Worm (Caenorhabditis elegans) whole organism, young adult: ENCODE data around the gene mrp-2.

Experiments
- B0019.2 ChIP-seq: fragments of 200-800 bp; sonication (Bioruptor generic); conservative IDR thresholded peaks from 2 replicates; pipeline ENCODE4 v1.3.6; 2022; ENCODE audit warnings: missing genetic modification reagents, missing genetic modification characterization, missing compliant biosample characterization
- C06A6.2 ChIP-seq: fragments of 200-800 bp; sonication (Bioruptor generic); conservative IDR thresholded peaks from 2 replicates; pipeline ENCODE4 v1.3.6; 2022; ENCODE audit warnings: missing genetic modification characterization, missing compliant biosample characterization
- F55B11.4 ChIP-seq: sonication (generic microtip); optimal IDR thresholded peaks from 2 replicates; lab custom pipeline; 2016; ENCODE audit warnings: missing compliant biosample characterization, missing genetic modification characterization, borderline replicate concordance; ENCODE audit not compliant: insufficient read depth
- F57A8.1 ChIP-seq: fragments of 200-800 bp; sonication (Bioruptor generic); optimal IDR thresholded peaks from 2 replicates; lab custom pipeline; 2018; ENCODE audit warnings: mild to moderate bottlenecking, missing genetic modification characterization, moderate library complexity, missing compliant biosample characterization
- T07F8.4 ChIP-seq: sonication (generic microtip); optimal IDR thresholded peaks from 2 replicates; lab custom pipeline; 2016; ENCODE audit warnings: mild to moderate bottlenecking, missing genetic modification characterization, moderate library complexity, missing compliant biosample characterization
- Y53F4B.3 ChIP-seq: fragments of 200-800 bp; sonication (Bioruptor generic); IDR thresholded peaks from 2 replicates; pipeline ENCODE4 v1.3.6; 2022; ENCODE audit warnings: missing genetic modification reagents, missing genetic modification characterization, missing compliant biosample characterization
- Y79H2A.3 ChIP-seq: fragments of 200-800 bp; sonication (Bioruptor generic); conservative IDR thresholded peaks from 2 replicates; pipeline ENCODE4 v1.3.6; 2022; ENCODE audit warnings: missing genetic modification reagents, missing genetic modification characterization, missing compliant biosample characterization
- Y95B8A.8 ChIP-seq: fragments of 200-800 bp; sonication (Bioruptor generic); IDR thresholded peaks from 2 replicates; pipeline ENCODE4 v1.3.6; 2022; ENCODE audit warnings: missing genetic modification reagents, missing genetic modification characterization, missing compliant biosample characterization
- ZK185.1 ChIP-seq: sonication (generic microtip); optimal IDR thresholded peaks from 2 replicates; lab custom pipeline; 2016; ENCODE audit warnings: mild to moderate bottlenecking, missing genetic modification characterization, missing compliant biosample characterization; ENCODE audit not compliant: poor library complexity, severe bottlenecking
- atf-7 ChIP-seq: sonication (generic microtip); optimal IDR thresholded peaks from 2 replicates; lab custom pipeline; 2017; ENCODE audit warnings: mild to moderate bottlenecking, missing genetic modification characterization, missing compliant biosample characterization
- cebp-1 ChIP-seq, 2 experiments: fragments of 200-800 bp in 1 of 2; sonication (Bioruptor generic) in 1 of 2; sonication (generic microtip) in 1 of 2; IDR thresholded peaks in 1 of 2; optimal IDR thresholded peaks in 1 of 2; 2 replicates each; pipeline versions ENCODE4 v1.3.6 to Lab custom; 2017 to 2022; ENCODE audit warnings: missing compliant biosample characterization in 2 of 2, missing genetic modification characterization in 2 of 2, mild to moderate bottlenecking in 1 of 2, missing genetic modification reagents in 1 of 2, moderate library complexity in 1 of 2
- ceh-100 ChIP-seq: fragments of 200-800 bp; sonication (Bioruptor generic); IDR thresholded peaks from 2 replicates; pipeline ENCODE4 v1.3.6; 2022; ENCODE audit warnings: missing genetic modification reagents, missing genetic modification characterization, missing compliant biosample characterization
- ceh-58 ChIP-seq: fragments of 200-800 bp; sonication (Bioruptor generic); IDR thresholded peaks from 2 replicates; pipeline ENCODE4 v1.3.6; 2022; ENCODE audit warnings: missing genetic modification characterization, missing compliant biosample characterization
- dpl-1 ChIP-seq: fragments of 150-350 bp; optimal IDR thresholded peaks from 2 replicates; lab custom pipeline; 2014; ENCODE audit warnings: missing biosample characterization, missing genetic modification reagents, missing genetic modification characterization
- efl-1 ChIP-seq: fragments of 150-350 bp; optimal IDR thresholded peaks from 2 replicates; lab custom pipeline; 2014; ENCODE audit warnings: missing biosample characterization, missing genetic modification reagents, missing genetic modification characterization
- egl-44 ChIP-seq: fragments of 200-800 bp; sonication (Bioruptor generic); IDR thresholded peaks from 2 replicates; pipeline ENCODE4 v1.3.6; 2022; ENCODE audit warnings: missing genetic modification reagents, missing genetic modification characterization, missing compliant biosample characterization
- egrh-3 ChIP-seq: fragments of 200-800 bp; sonication (Bioruptor generic); IDR thresholded peaks from 2 replicates; pipeline ENCODE4 v1.3.6; 2022; ENCODE audit warnings: missing genetic modification reagents, missing genetic modification characterization, missing compliant biosample characterization
- hlh-12 ChIP-seq: sonication (generic microtip); optimal IDR thresholded peaks from 2 replicates; lab custom pipeline; 2016; ENCODE audit warnings: missing genetic modification characterization, missing compliant biosample characterization
- hrde-1 ChIP-seq: sonication (generic microtip); optimal IDR thresholded peaks from 2 replicates; lab custom pipeline; 2016; ENCODE audit warnings: missing genetic modification characterization, mild to moderate bottlenecking, missing compliant biosample characterization, moderate library complexity, missing genotype, missing genetic modification reagents, borderline replicate concordance
- let-607 ChIP-seq, 2 experiments: fragments of 200-800 bp in 1 of 2; sonication (Bioruptor generic) in 1 of 2; sonication (generic microtip) in 1 of 2; optimal IDR thresholded peaks; 2 replicates each; lab custom pipeline; 2016 to 2018; ENCODE audit warnings: mild to moderate bottlenecking in 2 of 2, missing compliant biosample characterization in 2 of 2, missing genetic modification characterization in 2 of 2, moderate library complexity in 2 of 2, missing genotype in 1 of 2
- lir-1 ChIP-seq: fragments of 200-800 bp; sonication (Bioruptor generic); conservative IDR thresholded peaks from 2 replicates; pipeline ENCODE4 v1.3.6; 2022; ENCODE audit warnings: missing genetic modification reagents, missing genetic modification characterization, missing compliant biosample characterization
- lsl-1 ChIP-seq: fragments of 200-800 bp; sonication (Bioruptor generic); optimal IDR thresholded peaks from 2 replicates; lab custom pipeline; 2018; ENCODE audit warnings: mild to moderate bottlenecking, missing genetic modification characterization, moderate library complexity, missing compliant biosample characterization
- lsy-27 ChIP-seq: sonication (generic microtip); optimal IDR thresholded peaks from 2 replicates; lab custom pipeline; 2017; ENCODE audit warnings: missing genetic modification characterization, mild to moderate bottlenecking, missing compliant biosample characterization, antibody characterized with exemption, missing genotype, borderline replicate concordance; ENCODE audit not compliant: insufficient read depth
- madf-3 ChIP-seq: fragments of 200-800 bp; sonication (Bioruptor generic); IDR thresholded peaks from 2 replicates; pipeline ENCODE4 v1.3.6; 2022; ENCODE audit warnings: missing genetic modification reagents, missing genetic modification characterization, missing compliant biosample characterization
- madf-6 ChIP-seq: fragments of 200-800 bp; sonication (Bioruptor generic); IDR thresholded peaks from 2 replicates; pipeline ENCODE4 v1.3.6; 2022; ENCODE audit warnings: missing genetic modification reagents, missing genetic modification characterization, missing compliant biosample characterization
- mel-28 ChIP-seq: sonication (generic microtip); optimal IDR thresholded peaks from 2 replicates; lab custom pipeline; 2016; ENCODE audit warnings: borderline replicate concordance, mild to moderate bottlenecking, missing genetic modification characterization, missing compliant biosample characterization
- mxl-1 ChIP-seq: sonication (generic microtip); optimal IDR thresholded peaks from 2 replicates; lab custom pipeline; 2016; ENCODE audit warnings: missing genetic modification characterization, missing compliant biosample characterization
- nfya-1 ChIP-seq: sonication (generic microtip); optimal IDR thresholded peaks from 2 replicates; lab custom pipeline; 2017; ENCODE audit warnings: antibody characterized with exemption, missing compliant biosample characterization, missing genetic modification characterization, borderline replicate concordance; ENCODE audit not compliant: insufficient read depth
- nfya-2 ChIP-seq: fragments of 200-800 bp; sonication (Bioruptor generic); IDR thresholded peaks from 2 replicates; pipeline ENCODE4 v1.3.6; 2022; ENCODE audit warnings: missing genetic modification reagents, missing genetic modification characterization, missing compliant biosample characterization
- nfyb-1 ChIP-seq: fragments of 200-800 bp; sonication (Bioruptor generic); IDR thresholded peaks from 2 replicates; pipeline ENCODE4 v1.3.6; 2022; ENCODE audit warnings: missing genetic modification reagents, missing genetic modification characterization, missing compliant biosample characterization
- nhr-120 ChIP-seq: fragments of 200-800 bp; sonication (Bioruptor generic); IDR thresholded peaks from 2 replicates; pipeline ENCODE4 v1.3.6; 2022; ENCODE audit warnings: missing genetic modification characterization, missing compliant biosample characterization
- nhr-80 ChIP-seq: sonication (generic microtip); optimal IDR thresholded peaks from 2 replicates; lab custom pipeline; 2016; ENCODE audit warnings: missing genetic modification characterization, missing compliant biosample characterization
- pha-4 ChIP-seq: fragments of 150-350 bp; sonication (generic microtip); optimal IDR thresholded peaks from 2 replicates; lab custom pipeline; 2014; ENCODE audit warnings: missing biosample characterization, missing genetic modification reagents, missing genetic modification characterization
- rcor-1 ChIP-seq: fragments of 200-800 bp; sonication (Bioruptor generic); IDR thresholded peaks from 2 replicates; pipeline ENCODE4 v1.3.6; 2022; ENCODE audit warnings: missing genetic modification reagents, missing genetic modification characterization, missing compliant biosample characterization
- sea-2 ChIP-seq: fragments of 200-800 bp; sonication (Bioruptor generic); IDR thresholded peaks from 2 replicates; pipeline ENCODE4 v1.3.6; 2022; ENCODE audit warnings: missing genetic modification characterization, missing compliant biosample characterization
- snpc-1.1 ChIP-seq: sonication (generic microtip); optimal IDR thresholded peaks from 2 replicates; lab custom pipeline; 2017; ENCODE audit warnings: missing genetic modification characterization, mild to moderate bottlenecking, missing compliant biosample characterization, antibody characterized with exemption, moderate library complexity, missing genotype, missing genetic modification reagents; ENCODE audit not compliant: insufficient read depth
- unc-62 ChIP-seq: fragments of 150-350 bp; optimal IDR thresholded peaks from 2 replicates; lab custom pipeline; 2014; ENCODE audit warnings: missing biosample characterization, missing genetic modification reagents, missing genetic modification characterization
- zfh-2 ChIP-seq: fragments of 200-800 bp; sonication (Bioruptor generic); conservative IDR thresholded peaks from 2 replicates; pipeline ENCODE4 v1.3.6; 2022; ENCODE audit warnings: missing genetic modification reagents, missing genetic modification characterization, missing compliant biosample characterization
- ztf-18 ChIP-seq: sonication (generic microtip); optimal IDR thresholded peaks from 2 replicates; lab custom pipeline; 2016; ENCODE audit warnings: missing genotype, mild to moderate bottlenecking, missing genetic modification characterization, missing compliant biosample characterization
- ztf-22 ChIP-seq: fragments of 200-800 bp; sonication (Bioruptor generic); optimal IDR thresholded peaks from 2 replicates; lab custom pipeline; 2018; ENCODE audit warnings: mild to moderate bottlenecking, missing genetic modification characterization, moderate library complexity, missing compliant biosample characterization
- ztf-25 ChIP-seq: fragments of 200-800 bp; sonication (Bioruptor generic); IDR thresholded peaks from 2 replicates; pipeline ENCODE4 v1.3.6; 2022; ENCODE audit warnings: missing genetic modification reagents, missing genetic modification characterization, missing compliant biosample characterization
- ztf-28 ChIP-seq: fragments of 200-800 bp; sonication (Bioruptor generic); IDR thresholded peaks from 2 replicates; pipeline ENCODE4 v1.3.6; 2022; ENCODE audit warnings: missing genetic modification reagents, missing genetic modification characterization, missing compliant biosample characterization

The mrp-2 gene

ce11 chrX:600671-601070 is 28.2 kb upstream of the mrp-2 start:
- TF ChIP-seq pha-4 (peak; percentile 34), nhr-80 (tag; lab: Kevin White, UChicago) (peak; percentile 11), efl-1 (GFP tag; lab: Kevin White, UChicago) (no peak), cebp-1 (GFP tag; IDR thresholded peaks at IDR 0.05; lab: Robert Waterston, UW) (no peak), cebp-1 (tag; optimal IDR thresholded peaks at IDR 0.05; lab: Kevin White, UChicago) (peak; percentile 47)
- TF ChIP-seq, all 124 proteins: peak for 3

ce11 chrX:599476-599875 is 27.0 kb upstream of the mrp-2 start, which contains the start of gene F13C5.3:
Gene F13C5.3, minus strand, starts transcription at chrX:599576.
- TF ChIP-seq lsl-1 (GFP tag; lab: Kevin White, UChicago) (no peak), ceh-58 (GFP tag; lab: Robert Waterston, UW) (no peak), madf-3 (no peak), lir-1 (GFP tag; lab: Robert Waterston, UW) (no peak), ZK185.1 (tag; lab: Kevin White, UChicago) (no peak), ztf-25 (GFP tag; lab: Robert Waterston, UW) (no peak), ztf-28 (GFP tag; lab: Robert Waterston, UW) (no peak), F55B11.4 (no peak), ztf-18 (tag; lab: Kevin White, UChicago) (no peak), nfya-2 (GFP tag; lab: Robert Waterston, UW) (no peak), pha-4 (no peak), mel-28 (no peak), T07F8.4 (tag; lab: Kevin White, UChicago) (no peak)

DNA sequence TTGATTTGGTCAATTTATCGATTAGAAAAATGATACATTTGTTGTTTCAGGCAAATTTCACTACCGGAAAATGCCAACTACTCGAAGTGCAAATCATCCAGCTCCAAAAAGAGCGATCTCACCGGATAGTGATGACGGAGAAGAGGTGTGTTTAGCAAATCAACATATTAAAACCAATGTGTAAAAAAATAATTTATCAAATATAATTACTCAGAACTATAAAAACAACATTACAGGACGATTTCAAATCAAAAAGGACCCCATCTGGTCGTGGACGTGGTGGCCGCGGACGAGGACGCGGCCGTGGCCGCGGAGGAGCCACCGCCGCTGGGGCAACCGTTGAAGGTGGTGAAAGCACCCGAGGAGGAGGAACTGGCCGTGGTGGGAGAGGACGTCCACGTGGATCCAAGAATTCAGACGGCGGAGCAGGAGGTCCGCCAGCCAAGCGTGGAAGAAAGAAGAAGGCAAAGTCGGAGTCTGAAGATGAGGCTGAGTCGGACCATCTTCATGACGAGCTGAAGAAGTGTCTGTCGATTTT is 21.5 kb upstream of the mrp-2 start, which contains the start of gene F13C5.2:
TSS of gene F13C5.2 (plus strand) at position 51 of the 538 bp plus-strand sequence.
- TF ChIP-seq madf-6 (GFP tag; lab: Robert Waterston, UW), result peak; percentile 11; the same call in 1 of the 2 replicates
- no peak for TF ChIP-seq Y95B8A.8 (GFP tag; lab: Robert Waterston, UW)
- TF ChIP-seq egrh-3, result peak; percentile 91
- TF ChIP-seq zfh-2, result peak; percentile 86
- no peak for TF ChIP-seq C06A6.2 (GFP tag; lab: Robert Waterston, UW)
- TF ChIP-seq egl-44 (GFP tag; lab: Robert Waterston, UW), result no peak
- TF ChIP-seq Y53F4B.3 (GFP tag; lab: Robert Waterston, UW), result no peak
- TF ChIP-seq, all 124 proteins: peak for 3

- no peak for TF ChIP-seq ceh-100 (GFP tag; lab: Robert Waterston, UW)
- TF ChIP-seq hrde-1 (tag; lab: Kevin White, UChicago), result no peak
- no peak for TF ChIP-seq snpc-1.1 (tag; lab: Kevin White, UChicago)
- TF ChIP-seq F57A8.1 (GFP tag; lab: Kevin White, UChicago), result no peak
- no peak for TF ChIP-seq hlh-12 (tag; lab: Kevin White, UChicago)
- TF ChIP-seq lsy-27, result no peak
- no peak for TF ChIP-seq Y79H2A.3 (GFP tag; lab: Robert Waterston, UW)
- no peak for TF ChIP-seq nfya-1 (tag; lab: Kevin White, UChicago)
- TF ChIP-seq unc-62 (GFP tag; lab: Kevin White, UChicago), result no peak
- TF ChIP-seq nfyb-1 (GFP tag; lab: Robert Waterston, UW), result peak; percentile 59; the same call in 1 of the 2 replicates
- no peak for TF ChIP-seq dpl-1 (GFP tag; lab: Kevin White, UChicago)
- TF ChIP-seq let-607 (tag; optimal IDR thresholded peaks at IDR 0.05; lab: Kevin White, UChicago), result peak in 1 of 2 experiments; percentile 59
- no peak for TF ChIP-seq B0019.2 (GFP tag; lab: Robert Waterston, UW)
- TF ChIP-seq rcor-1, result peak; percentile 61; the same call in 1 of the 2 replicates
- TF ChIP-seq sea-2, result no peak
- TF ChIP-seq nhr-120 (GFP tag; lab: Robert Waterston, UW), result no peak
- TF ChIP-seq ztf-22, result no peak
- no peak for TF ChIP-seq mxl-1
- peak; percentile 60 for TF ChIP-seq atf-7 (tag; lab: Kevin White, UChicago)
Measured at ce11 chrX:593245-593733, 20.8 kb upstream of the mrp-2 start.
